Worm (Caenorhabditis elegans): ENCODE results near the gene W04H10.6.

Gene W04H10.6

DNA sequence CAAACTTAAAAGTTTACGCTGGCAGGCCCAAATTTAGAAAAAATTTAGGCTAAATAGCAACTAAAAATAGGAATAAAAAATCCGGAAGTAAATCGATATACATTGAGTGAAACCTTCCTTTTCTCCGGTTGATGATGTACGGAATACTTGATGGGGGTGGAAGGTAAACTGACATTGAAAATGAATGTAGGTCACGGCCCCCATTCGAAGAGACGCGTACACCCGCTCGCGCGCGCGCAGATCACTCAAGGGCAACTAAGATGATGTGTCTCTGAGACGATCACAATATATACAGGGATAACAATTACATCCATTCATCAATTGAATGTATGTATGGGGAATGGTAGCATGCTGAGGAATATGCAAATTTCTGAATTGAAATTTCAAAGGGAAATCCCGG lies 34.2 kb downstream of the W04H10.6 start:
- TF ChIP-seq D2030.7 (GFP tag; IDR thresholded peaks at IDR 0.05): no peak
- TF ChIP-seq rcor-1 (GFP tag; IDR thresholded peaks at IDR 0.05): no peak
- TF ChIP-seq ama-1 (optimal IDR thresholded peaks at IDR 0.05): no peak
- TF ChIP-seq ama-1 (GFP tag; optimal IDR thresholded peaks at IDR 0.05): no peak
- no peak for TF ChIP-seq F22D6.2 (tag; optimal IDR thresholded peaks at IDR 0.05)
- no peak for TF ChIP-seq him-1 (tag; optimal IDR thresholded peaks at IDR 0.05)
- no peak for TF ChIP-seq unc-130 (GFP tag; optimal IDR thresholded peaks at IDR 0.05)
- TF ChIP-seq attf-5 (GFP tag; optimal IDR thresholded peaks at IDR 0.05): no peak
- no peak for TF ChIP-seq sptf-2 (GFP tag; optimal IDR thresholded peaks at IDR 0.05)
- TF ChIP-seq lag-1 (GFP tag; IDR thresholded peaks at IDR 0.05): no peak
- TF ChIP-seq mes-4 (tag; optimal IDR thresholded peaks at IDR 0.05): no peak
- no peak for TF ChIP-seq akir-1 (GFP tag; optimal IDR thresholded peaks at IDR 0.05)
- no peak for TF ChIP-seq unc-62 (GFP tag; optimal IDR thresholded peaks at IDR 0.05)
- no peak for TF ChIP-seq ceh-40 (GFP tag; IDR thresholded peaks at IDR 0.05)
- no peak for TF ChIP-seq ztf-26 (tag; optimal IDR thresholded peaks at IDR 0.05)
- TF ChIP-seq B0336.3 (GFP tag; IDR thresholded peaks at IDR 0.05): no peak
- no peak for TF ChIP-seq egrh-3 (GFP tag; IDR thresholded peaks at IDR 0.05)
- no peak for TF ChIP-seq F52B5.7 (tag; optimal IDR thresholded peaks at IDR 0.05)
- no peak for TF ChIP-seq mel-28 (tag; optimal IDR thresholded peaks at IDR 0.05; ENCODE audit: borderline replicate concordance)
- no peak for TF ChIP-seq cebp-1 (GFP tag; IDR thresholded peaks at IDR 0.05)
- TF ChIP-seq cebp-1 (tag; optimal IDR thresholded peaks at IDR 0.05): no peak
- TF ChIP-seq ZK185.1 (tag; optimal IDR thresholded peaks at IDR 0.05; ENCODE audit: poor library complexity, severe bottlenecking): no peak

DNA sequence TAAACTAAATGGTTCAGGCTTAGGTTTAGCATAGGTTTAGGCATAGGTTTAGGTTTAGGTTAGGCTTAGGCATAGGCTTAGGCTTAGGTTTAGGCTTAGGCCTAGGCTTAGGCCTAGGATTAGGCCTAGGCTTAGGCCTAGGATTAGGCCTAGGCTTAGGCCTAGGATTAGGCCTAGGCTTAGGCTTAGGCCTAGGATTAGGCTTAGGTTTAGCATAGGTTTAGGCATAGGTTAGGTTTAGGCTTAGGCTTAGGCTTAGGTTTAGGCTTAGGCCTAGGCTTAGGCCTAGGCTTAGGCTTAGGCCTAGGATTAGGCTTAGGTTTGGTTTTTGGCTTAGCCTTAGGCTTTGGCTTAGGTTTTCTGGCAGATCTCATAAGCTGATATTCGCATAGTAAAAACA lies 34.7 kb downstream of the W04H10.6 start:
- 0 out of 2 replicates have a peak, but pooled peaks have one; percentile 16 for TF ChIP-seq aptf-2 (GFP tag; conservative IDR thresholded peaks at IDR 0.05)
- TF ChIP-seq lag-1 (GFP tag; IDR thresholded peaks at IDR 0.05): 0 out of 2 replicates have a peak, but pooled peaks have one; percentile 26

DNA sequence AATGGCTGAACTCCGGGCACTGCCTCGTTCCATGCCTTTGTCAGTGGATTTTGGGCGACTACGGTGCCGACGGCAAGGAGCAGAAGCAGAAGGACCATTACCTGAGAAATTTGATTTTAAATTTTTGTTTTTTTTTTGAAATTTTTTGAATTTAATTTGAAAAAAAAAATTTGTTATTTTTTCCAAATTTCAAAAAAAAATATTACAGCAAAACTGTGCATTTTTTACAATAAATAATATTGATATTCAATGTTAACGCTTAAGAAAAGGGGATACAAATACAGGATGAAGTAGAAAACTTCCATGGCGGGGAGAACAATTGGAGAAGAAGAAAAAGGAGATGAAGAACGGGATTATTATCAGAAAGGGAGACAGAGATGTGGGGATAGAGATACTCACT lies 36.2 kb downstream of the W04H10.6 start, which contains the start of gene mlt-8:
TSS of gene mlt-8 (minus strand) at position 101 of the 400 bp plus-strand sequence.
- TF ChIP-seq hrde-1 (tag; optimal IDR thresholded peaks at IDR 0.05; ENCODE audit: borderline replicate concordance) (no peak), xnd-1 (tag; optimal IDR thresholded peaks at IDR 0.05) (no peak), F52B5.7 (tag; optimal IDR thresholded peaks at IDR 0.05) (no peak), ztf-28 (GFP tag; IDR thresholded peaks at IDR 0.05) (no peak), hmg-1.2 (GFP tag; IDR thresholded peaks at IDR 0.05) (no peak), F37B4.10 (GFP tag; IDR thresholded peaks at IDR 0.05) (no peak), unc-62 (GFP tag; optimal IDR thresholded peaks at IDR 0.05) (no peak), snpc-3.4 (tag; optimal IDR thresholded peaks at IDR 0.05) (no peak)

- TF ChIP-seq ZK185.1 (tag; optimal IDR thresholded peaks at IDR 0.05; ENCODE audit: poor library complexity, severe bottlenecking): no peak
- TF ChIP-seq K12H6.12 (tag; optimal IDR thresholded peaks at IDR 0.05): no peak
- no peak for TF ChIP-seq F49E8.2 (tag; optimal IDR thresholded peaks at IDR 0.05; ENCODE audit: insufficient read depth)
- TF ChIP-seq aptf-3 (GFP tag; IDR thresholded peaks at IDR 0.05): no peak
- TF ChIP-seq akir-1 (GFP tag; optimal IDR thresholded peaks at IDR 0.05): no peak
- no peak for TF ChIP-seq athp-1 (tag; optimal IDR thresholded peaks at IDR 0.05)
Observed at ce11 chrII:568776-569175, 39.5 kb downstream of the W04H10.6 start, which contains the start of gene W08F4.5. W08F4.5 (minus strand) TSS chrII:568876.
